Worm (Caenorhabditis elegans): ENCODE results near the gene srh-178.

Gene srh-178

ce11 chrV:18490284-18490832 lies 10.2 kb upstream of the srh-178 start:
- TF ChIP-seq fkh-10 (GFP tag; optimal IDR thresholded peaks at IDR 0.05) (peak; percentile 40), nhr-11 (tag; optimal IDR thresholded peaks at IDR 0.05) (peak; percentile 27), ctbp-1 (GFP tag; IDR thresholded peaks at IDR 0.05) (peak; percentile 78), nhr-28 (tag; optimal IDR thresholded peaks at IDR 0.05) (peak; percentile 3), hmg-1.1 (GFP tag; IDR thresholded peaks at IDR 0.05) (peak; percentile 66), mdl-1 (tag; optimal IDR thresholded peaks at IDR 0.05) (peak in 1 of 2 experiments; percentile 45), nhr-76 (tag; optimal IDR thresholded peaks at IDR 0.05) (no peak), ces-1 (GFP tag; optimal IDR thresholded peaks at IDR 0.05) (no peak), mep-1 (tag; optimal IDR thresholded peaks at IDR 0.05) (peak; percentile 60), madf-9 (GFP tag; conservative IDR thresholded peaks at IDR 0.05) (0 out of 2 replicates have a peak, but pooled peaks have one; percentile 41), lsy-2 (tag; optimal IDR thresholded peaks at IDR 0.05) (peak in 1 of 2 experiments; percentile 40), php-3 (GFP tag; IDR thresholded peaks at IDR 0.05) (no peak), lin-15B (tag; optimal IDR thresholded peaks at IDR 0.05) (no peak), aha-1 (tag) (peak; percentile 86), F37D6.2 (tag; optimal IDR thresholded peaks at IDR 0.05) (peak; percentile 13), unc-62 (GFP tag; optimal IDR thresholded peaks at IDR 0.05 in 1 of 2) (peak in 1 of 2 experiments; percentile 98), unc-62 (tag; optimal IDR thresholded peaks at IDR 0.05) (no peak), set-16 (GFP tag; IDR thresholded peaks at IDR 0.05) (peak; percentile 90), ceh-28 (tag; optimal IDR thresholded peaks at IDR 0.05) (peak; percentile 16), rbr-2 (tag; optimal IDR thresholded peaks at IDR 0.05) (peak; percentile 28), lin-1 (GFP tag; IDR thresholded peaks at IDR 0.05) (no peak), hlh-30 (tag; optimal IDR thresholded peaks at IDR 0.05; ENCODE audit: insufficient read depth) (peak; percentile 52)

ce11 chrV:18487158-18487557 lies 7.0 kb upstream of the srh-178 start, which contains the start of gene Y51A2D.18:
Gene Y51A2D.18 (minus strand): TSS chrV:18487258.
- TF ChIP-seq ZK546.5 (tag; optimal IDR thresholded peaks at IDR 0.05) (no peak), nhr-237 (tag; optimal IDR thresholded peaks at IDR 0.05) (no peak), unc-130 (GFP tag; optimal IDR thresholded peaks at IDR 0.05) (no peak), dmd-6 (GFP tag; IDR thresholded peaks at IDR 0.05) (no peak; the same call in 1 of the 2 replicates), snpc-4 (tag; optimal IDR thresholded peaks at IDR 0.05) (no peak), nhr-28 (tag; optimal IDR thresholded peaks at IDR 0.05) (no peak), spr-3 (GFP tag; optimal IDR thresholded peaks at IDR 0.05) (no peak), egl-27 (tag; optimal IDR thresholded peaks at IDR 0.05) (no peak), ztf-7 (tag; optimal IDR thresholded peaks at IDR 0.05) (no peak), mdt-29 (GFP tag; IDR thresholded peaks at IDR 0.05) (no peak), ceh-82 (tag; optimal IDR thresholded peaks at IDR 0.05) (no peak), fkh-10 (GFP tag; optimal IDR thresholded peaks at IDR 0.05) (no peak), saeg-2 (GFP tag; IDR thresholded peaks at IDR 0.05) (no peak), F26F4.8 (GFP tag; conservative IDR thresholded peaks at IDR 0.05) (no peak), pha-4 (GFP tag; IDR thresholded peaks at IDR 0.05) (no peak), pha-4 (tag; optimal IDR thresholded peaks at IDR 0.05) (no peak)

- TF ChIP-seq ztf-11 (tag; optimal IDR thresholded peaks at IDR 0.05) (no peak), madf-5 (GFP tag; IDR thresholded peaks at IDR 0.05) (no peak), rbr-2 (tag; optimal IDR thresholded peaks at IDR 0.05) (no peak)
Measured at ce11 chrV:18476090-18476489, 4.0 kb downstream of the srh-178 start, which contains the start of gene srh-179. Gene srh-179 (plus strand): TSS chrV:18476390.

- TF ChIP-seq snpc-4 (tag; optimal IDR thresholded peaks at IDR 0.05) = no peak
- TF ChIP-seq cey-2 (tag; optimal IDR thresholded peaks at IDR 0.05; ENCODE audit: borderline replicate concordance, insufficient read depth) = no peak
- no peak for TF ChIP-seq nhr-102 (tag; optimal IDR thresholded peaks at IDR 0.05)
- TF ChIP-seq ctbp-1 (GFP tag; IDR thresholded peaks at IDR 0.05) = no peak
- no peak for TF ChIP-seq F37D6.2 (tag; optimal IDR thresholded peaks at IDR 0.05)
- no peak for TF ChIP-seq spr-3 (GFP tag; optimal IDR thresholded peaks at IDR 0.05)
- TF ChIP-seq zag-1 (tag; optimal IDR thresholded peaks at IDR 0.05) = no peak
- TF ChIP-seq unc-39 (tag; optimal IDR thresholded peaks at IDR 0.05) = no peak
- TF ChIP-seq duxl-1 (tag; optimal IDR thresholded peaks at IDR 0.05; ENCODE audit: poor library complexity) = no peak
- no peak for TF ChIP-seq lin-38 (GFP tag; IDR thresholded peaks at IDR 0.05)
- no peak for TF ChIP-seq daf-19 (GFP tag; conservative IDR thresholded peaks at IDR 0.05)
- no peak for TF ChIP-seq attf-4 (tag; optimal IDR thresholded peaks at IDR 0.05)
- no peak for TF ChIP-seq snpc-1.2 (GFP tag; IDR thresholded peaks at IDR 0.05)
- TF ChIP-seq zfp-2 (tag; optimal IDR thresholded peaks at IDR 0.05) = no peak
- no peak for TF ChIP-seq php-3 (GFP tag; IDR thresholded peaks at IDR 0.05)
- no peak for TF ChIP-seq hlh-30 (tag; optimal IDR thresholded peaks at IDR 0.05; ENCODE audit: insufficient read depth)
Measured at ce11 chrV:18474223-18474622, 5.9 kb downstream of the srh-178 start, which contains the start of gene srh-181. Gene srh-181 (plus strand): TSS chrV:18474523.
